Worm (Caenorhabditis elegans): Measurements from ENCODE around the gene R01E6.2.
A peak's percentile ranks its signal among the peaks of the same experiment; 100 is the strongest.

R01E6.2 gene

DNA sequence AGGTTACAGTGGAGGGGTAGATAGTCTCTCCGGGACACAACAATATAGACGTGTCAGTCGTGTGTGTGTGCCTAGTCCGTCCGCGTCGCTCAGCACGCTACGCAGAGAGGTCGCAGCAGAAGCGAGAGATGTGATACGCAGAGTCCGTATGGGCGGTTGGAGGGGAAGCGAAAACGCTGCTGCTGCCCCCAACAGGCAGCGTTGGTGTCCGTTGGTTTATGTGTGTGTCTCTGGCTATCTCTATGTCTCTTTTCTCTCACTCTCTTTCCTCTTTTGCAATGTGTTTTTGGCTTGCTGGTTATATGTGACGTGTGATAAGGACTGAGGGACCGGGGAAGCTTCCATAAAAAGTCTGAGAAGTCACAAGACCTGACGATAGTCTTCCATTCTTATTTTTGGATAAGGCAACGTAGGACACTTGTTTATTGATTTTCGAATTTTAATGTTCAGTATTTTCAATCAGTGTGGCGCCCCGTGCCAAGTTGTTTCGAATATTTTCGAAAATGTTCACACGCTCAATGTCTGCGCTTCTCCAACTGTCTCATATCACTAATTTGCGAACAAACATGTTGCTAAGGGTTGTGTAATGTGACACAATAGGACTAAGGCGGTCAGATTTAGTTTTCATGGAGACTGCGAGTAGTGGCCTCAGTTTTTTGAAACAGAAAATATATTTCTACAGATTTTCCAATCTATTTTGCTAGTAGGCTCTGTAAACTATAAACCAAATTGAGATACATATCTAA, 38.8 kb downstream of the R01E6.2 start, which contains the start of gene pab-2:
TSS of gene pab-2 (minus strand) at position 69 of the 746 bp plus-strand sequence.
- TF ChIP-seq ceh-19 (GFP tag; optimal IDR thresholded peaks at IDR 0.05) = peak; percentile 10
- TF ChIP-seq nhr-232 (tag; optimal IDR thresholded peaks at IDR 0.05) = peak; percentile 58
- TF ChIP-seq ceh-6 (GFP tag; optimal IDR thresholded peaks at IDR 0.05) = peak; percentile 26
- TF ChIP-seq che-1 (tag; optimal IDR thresholded peaks at IDR 0.05) = no peak
- TF ChIP-seq T23F11.4 (GFP tag; optimal IDR thresholded peaks at IDR 0.05) = no peak
- TF ChIP-seq sox-4 (tag; optimal IDR thresholded peaks at IDR 0.05) = peak; percentile 38
- no peak for TF ChIP-seq pax-1 (tag; optimal IDR thresholded peaks at IDR 0.05)
- no peak for TF ChIP-seq ahr-1 (tag; optimal IDR thresholded peaks at IDR 0.05)
- peak; percentile 56 for TF ChIP-seq unc-42 (tag; optimal IDR thresholded peaks at IDR 0.05)
- peak; percentile 65 for TF ChIP-seq pqm-1 (tag; optimal IDR thresholded peaks at IDR 0.05)
- TF ChIP-seq ceh-34 (tag; optimal IDR thresholded peaks at IDR 0.05) = peak; percentile 67
- TF ChIP-seq ceh-45 (GFP tag; IDR thresholded peaks at IDR 0.05) = no peak
- no peak for TF ChIP-seq mec-3 (tag; optimal IDR thresholded peaks at IDR 0.05; ENCODE audit: borderline replicate concordance)
- peak; percentile 92 for TF ChIP-seq tbx-2 (tag; optimal IDR thresholded peaks at IDR 0.05)
- TF ChIP-seq ttx-3 (tag; optimal IDR thresholded peaks at IDR 0.05) = no peak
- TF ChIP-seq lim-6 (tag; optimal IDR thresholded peaks at IDR 0.05) = no peak
- TF ChIP-seq ceh-48 (tag; optimal IDR thresholded peaks at IDR 0.05) = peak; percentile 13
- peak; percentile 21 for TF ChIP-seq hlh-8 (tag; optimal IDR thresholded peaks at IDR 0.05)
- TF ChIP-seq ceh-18 (tag; optimal IDR thresholded peaks at IDR 0.05) = peak; percentile 69
- TF ChIP-seq rnt-1 (tag; optimal IDR thresholded peaks at IDR 0.05) = peak; percentile 61
- TF ChIP-seq madf-2 (tag; optimal IDR thresholded peaks at IDR 0.05) = peak; percentile 21
- peak; percentile 75 for TF ChIP-seq unc-55 (GFP tag; optimal IDR thresholded peaks at IDR 0.05)
- TF ChIP-seq lin-11 (tag; optimal IDR thresholded peaks at IDR 0.05) = peak; percentile 8
- TF ChIP-seq ztf-16 (tag; optimal IDR thresholded peaks at IDR 0.05) = no peak
- peak; percentile 9 for TF ChIP-seq ceh-14 (tag; optimal IDR thresholded peaks at IDR 0.05)
- TF ChIP-seq eyg-1 (tag; optimal IDR thresholded peaks at IDR 0.05) = peak; percentile 10
- TF ChIP-seq ama-1 (optimal IDR thresholded peaks at IDR 0.05) = no peak
- peak; percentile 40 for TF ChIP-seq pat-9 (tag; optimal IDR thresholded peaks at IDR 0.05)
- peak; percentile 88 for TF ChIP-seq nfya-1 (tag; optimal IDR thresholded peaks at IDR 0.05)
- no peak for TF ChIP-seq ceh-30 (tag; optimal IDR thresholded peaks at IDR 0.05)
- TF ChIP-seq hlh-30 (tag; optimal IDR thresholded peaks at IDR 0.05; ENCODE audit: insufficient read depth) = peak; percentile 65
- peak; percentile 78 for TF ChIP-seq ceh-31 (tag; optimal IDR thresholded peaks at IDR 0.05)
- TF ChIP-seq elt-4 (tag; optimal IDR thresholded peaks at IDR 0.05) = no peak
- TF ChIP-seq syd-9 (tag; optimal IDR thresholded peaks at IDR 0.05) = peak; percentile 45
- no peak for TF ChIP-seq ceh-22 (tag; optimal IDR thresholded peaks at IDR 0.05)
- no peak for TF ChIP-seq ceh-9 (tag; optimal IDR thresholded peaks at IDR 0.05)
- peak; percentile 69 for TF ChIP-seq elt-2 (tag; optimal IDR thresholded peaks at IDR 0.05)
- TF ChIP-seq K09A11.1 (tag; optimal IDR thresholded peaks at IDR 0.05; ENCODE audit: insufficient read depth) = no peak
- TF ChIP-seq tbx-7 (tag; optimal IDR thresholded peaks at IDR 0.05) = no peak
- no peak for TF ChIP-seq hlh-13 (GFP tag; optimal IDR thresholded peaks at IDR 0.05)
- TF ChIP-seq sdc-2 (tag; optimal IDR thresholded peaks at IDR 0.05) = peak; percentile 88
- peak; percentile 76 for TF ChIP-seq pros-1 (tag; optimal IDR thresholded peaks at IDR 0.05)
- peak; percentile 80 for TF ChIP-seq ref-2 (tag; optimal IDR thresholded peaks at IDR 0.05)
- TF ChIP-seq unc-3 (GFP tag; conservative IDR thresholded peaks at IDR 0.05) = 0 out of 2 replicates have a peak, but pooled peaks have one; percentile 39
- TF ChIP-seq unc-3 (tag; optimal IDR thresholded peaks at IDR 0.05) = no peak
- peak; percentile 14 for TF ChIP-seq unc-86 (tag; optimal IDR thresholded peaks at IDR 0.05)
- TF ChIP-seq dmd-4 (tag; optimal IDR thresholded peaks at IDR 0.05; ENCODE audit: borderline replicate concordance) = no peak
- no peak for TF ChIP-seq C38D4.7 (GFP tag; optimal IDR thresholded peaks at IDR 0.05)
- TF ChIP-seq npax-4 (tag; optimal IDR thresholded peaks at IDR 0.05) = no peak
- TF ChIP-seq dve-1 (tag; optimal IDR thresholded peaks at IDR 0.05) = peak; percentile 79
- TF ChIP-seq fkh-10 (GFP tag; optimal IDR thresholded peaks at IDR 0.05) = no peak
- no peak; the same call in 1 of the 2 replicates for TF ChIP-seq sox-2 (GFP tag; IDR thresholded peaks at IDR 0.05)
